Worm (Caenorhabditis elegans) whole organism, late embryonic: ENCODE measurements around the gene W05B10.3.

Source experiments
- C08G9.2 ChIP-seq: sonication (generic microtip); optimal IDR thresholded peaks from 2 replicates; lab custom pipeline; 2016; ENCODE audit warnings: mild to moderate bottlenecking, missing genetic modification characterization, moderate library complexity, missing compliant biosample characterization
- ahr-1 ChIP-seq: sonication (generic microtip); optimal IDR thresholded peaks from 2 replicates; lab custom pipeline; 2016; ENCODE audit warnings: missing genetic modification characterization, missing compliant biosample characterization
- ceh-19 ChIP-seq: fragments of 200-800 bp; sonication (Bioruptor generic); optimal IDR thresholded peaks from 2 replicates; lab custom pipeline; 2018; ENCODE audit warnings: mild to moderate bottlenecking, missing genetic modification characterization, missing compliant biosample characterization
- ceh-22 ChIP-seq: sonication (generic microtip); optimal IDR thresholded peaks from 2 replicates; lab custom pipeline; 2017; ENCODE audit warnings: missing biosample characterization, missing genetic modification characterization
- ceh-24 ChIP-seq: sonication (generic microtip); optimal IDR thresholded peaks from 2 replicates; lab custom pipeline; 2016; ENCODE audit warnings: mild to moderate bottlenecking, missing genetic modification characterization, missing compliant biosample characterization
- ceh-30 ChIP-seq: fragments of 150-350 bp; optimal IDR thresholded peaks from 2 replicates; lab custom pipeline; 2014; ENCODE audit warnings: missing biosample characterization, missing genetic modification characterization
- ceh-34 ChIP-seq: sonication (generic microtip); optimal IDR thresholded peaks from 2 replicates; lab custom pipeline; 2016; ENCODE audit warnings: mild to moderate bottlenecking, missing genetic modification characterization, missing compliant biosample characterization
- ceh-6 ChIP-seq: fragments of 200-800 bp; sonication (Bioruptor generic); optimal IDR thresholded peaks from 2 replicates; lab custom pipeline; 2018; ENCODE audit warnings: mild to moderate bottlenecking, missing genetic modification characterization, missing compliant biosample characterization
- dmd-4 ChIP-seq: sonication (generic microtip); optimal IDR thresholded peaks from 2 replicates; lab custom pipeline; 2016; ENCODE audit warnings: borderline replicate concordance, missing genetic modification characterization, missing compliant biosample characterization
- elt-4 ChIP-seq: sonication (generic microtip); optimal IDR thresholded peaks from 2 replicates; lab custom pipeline; 2016; ENCODE audit warnings: missing genetic modification characterization, missing compliant biosample characterization
- ets-4 ChIP-seq: sonication (generic microtip); optimal IDR thresholded peaks from 2 replicates; lab custom pipeline; 2016; ENCODE audit warnings: missing genetic modification characterization, missing compliant biosample characterization
- eyg-1 ChIP-seq: sonication (generic microtip); optimal IDR thresholded peaks from 2 replicates; lab custom pipeline; 2016; ENCODE audit warnings: missing genotype, missing genetic modification characterization, missing compliant biosample characterization
- fkh-6 ChIP-seq: sonication (generic microtip); optimal IDR thresholded peaks from 2 replicates; lab custom pipeline; 2016; ENCODE audit warnings: missing genetic modification characterization, missing compliant biosample characterization
- hlh-15 ChIP-seq: sonication (generic microtip); optimal IDR thresholded peaks from 2 replicates; lab custom pipeline; 2016; ENCODE audit warnings: missing genetic modification characterization, missing compliant biosample characterization
- mec-3 ChIP-seq: sonication (generic microtip); optimal IDR thresholded peaks from 2 replicates; lab custom pipeline; 2016; ENCODE audit warnings: borderline replicate concordance, missing genetic modification characterization, missing compliant biosample characterization
- nfya-1 ChIP-seq: sonication (generic microtip); optimal IDR thresholded peaks from 2 replicates; lab custom pipeline; 2017; ENCODE audit warnings: missing genetic modification characterization, mild to moderate bottlenecking, missing compliant biosample characterization, antibody characterized with exemption, moderate library complexity
- odd-2 ChIP-seq: sonication (generic microtip); optimal IDR thresholded peaks from 2 replicates; lab custom pipeline; 2017; ENCODE audit warnings: antibody characterized with exemption, mild to moderate bottlenecking, missing genetic modification characterization, missing compliant biosample characterization
- pat-9 ChIP-seq: fragments of 200-800 bp; sonication (Bioruptor generic); optimal IDR thresholded peaks from 2 replicates; lab custom pipeline; 2018; ENCODE audit warnings: mild to moderate bottlenecking, missing genetic modification characterization, moderate library complexity, missing compliant biosample characterization
- pha-4 ChIP-seq: fragments of 150-350 bp; optimal IDR thresholded peaks from 2 replicates; lab custom pipeline; 2018; ENCODE audit warnings: missing biosample characterization, missing genetic modification reagents, missing genetic modification characterization
- pqm-1 ChIP-seq: sonication (generic microtip); optimal IDR thresholded peaks from 2 replicates; lab custom pipeline; 2016; ENCODE audit warnings: missing genetic modification characterization, missing compliant biosample characterization
- ref-2 ChIP-seq: sonication (generic microtip); optimal IDR thresholded peaks from 2 replicates; lab custom pipeline; 2016; ENCODE audit warnings: missing genetic modification characterization, missing compliant biosample characterization
- sdc-2 ChIP-seq: sonication (generic microtip); optimal IDR thresholded peaks from 2 replicates; lab custom pipeline; 2016; ENCODE audit warnings: missing genotype, missing genetic modification characterization, missing compliant biosample characterization
- sox-4 ChIP-seq: sonication (generic microtip); optimal IDR thresholded peaks from 2 replicates; lab custom pipeline; 2017; ENCODE audit warnings: mild to moderate bottlenecking, missing genetic modification characterization, inconsistent platforms, missing compliant biosample characterization
- syd-9 ChIP-seq: sonication (generic microtip); optimal IDR thresholded peaks from 2 replicates; lab custom pipeline; 2016; ENCODE audit warnings: mild to moderate bottlenecking, missing genetic modification characterization, moderate library complexity, missing compliant biosample characterization
- tbx-2 ChIP-seq: sonication (generic microtip); optimal IDR thresholded peaks from 2 replicates; lab custom pipeline; 2016; ENCODE audit warnings: missing genetic modification characterization, missing compliant biosample characterization
- tbx-7 ChIP-seq: sonication (generic microtip); optimal IDR thresholded peaks from 2 replicates; lab custom pipeline; 2016; ENCODE audit warnings: missing genotype, missing genetic modification characterization, missing compliant biosample characterization
- unc-3 ChIP-seq, 2 experiments: fragments of 200-800 bp in 1 of 2; sonication (Bioruptor generic) in 1 of 2; sonication (generic microtip) in 1 of 2; conservative IDR thresholded peaks in 1 of 2; optimal IDR thresholded peaks in 1 of 2; 2 replicates each; pipeline versions ENCODE4 v1.3.6 to Lab custom; 2016 to 2022; ENCODE audit warnings: missing compliant biosample characterization in 2 of 2, missing genetic modification characterization in 2 of 2, missing genetic modification reagents in 1 of 2
- unc-42 ChIP-seq: sonication (generic microtip); optimal IDR thresholded peaks from 2 replicates; lab custom pipeline; 2016; ENCODE audit warnings: missing genotype, missing genetic modification characterization, missing compliant biosample characterization
- unc-86 ChIP-seq: sonication (generic microtip); optimal IDR thresholded peaks from 2 replicates; lab custom pipeline; 2016; ENCODE audit warnings: missing genetic modification characterization, missing compliant biosample characterization

W05B10.3 gene

DNA sequence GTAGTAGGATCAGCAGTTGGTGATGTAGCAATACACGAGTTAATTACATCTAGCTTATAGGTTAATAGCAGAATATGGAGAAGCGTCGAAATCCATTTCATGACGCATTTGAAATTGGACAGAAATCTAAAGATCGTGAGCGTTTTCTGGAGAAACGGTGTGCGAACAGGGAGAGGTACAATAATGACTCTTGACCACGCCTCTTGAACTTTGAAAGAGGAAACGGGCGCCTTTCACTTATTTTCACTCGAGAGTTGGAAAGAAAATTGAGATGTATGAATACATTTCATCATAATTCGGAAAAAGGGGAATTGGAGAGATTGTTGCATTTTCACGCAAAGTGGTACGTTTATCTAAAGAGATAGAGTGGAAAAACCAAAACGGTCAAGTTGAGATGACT lies 31.8 kb downstream of the W05B10.3 start, which contains the start of gene F56H9.6:
Gene F56H9.6, minus strand, starts transcription at position 101 of the 400 bp plus-strand sequence.
- no peak for TF ChIP-seq pat-9 (tag; lab: Kevin White, UChicago)
- no peak for TF ChIP-seq hlh-15 (tag; lab: Kevin White, UChicago)
- TF ChIP-seq unc-42: no peak
- TF ChIP-seq fkh-6 (tag; lab: Kevin White, UChicago): no peak
- no peak for TF ChIP-seq nfya-1
- no peak for TF ChIP-seq tbx-2 (tag; lab: Kevin White, UChicago)
- TF ChIP-seq mec-3 (tag; lab: Kevin White, UChicago): no peak

- TF ChIP-seq syd-9 (tag; lab: Kevin White, UChicago): no peak
- TF ChIP-seq ref-2 (tag; lab: Kevin White, UChicago): no peak
- TF ChIP-seq sdc-2 (tag; lab: Kevin White, UChicago): no peak
- TF ChIP-seq pha-4 (tag; lab: Kevin White, UChicago): no peak
- no peak for TF ChIP-seq mec-3 (tag; lab: Kevin White, UChicago)
- no peak for TF ChIP-seq ceh-19 (GFP tag; lab: Kevin White, UChicago)
- no peak for TF ChIP-seq dmd-4 (tag; lab: Kevin White, UChicago)
- no peak for TF ChIP-seq C08G9.2 (tag; lab: Kevin White, UChicago)
- TF ChIP-seq unc-86: no peak
- no peak for TF ChIP-seq ceh-24 (tag; lab: Kevin White, UChicago)
- TF ChIP-seq unc-3 (GFP tag; conservative IDR thresholded peaks at IDR 0.05; lab: Robert Waterston, UW): no peak
- no peak for TF ChIP-seq unc-3 (tag; optimal IDR thresholded peaks at IDR 0.05; lab: Kevin White, UChicago)
- TF ChIP-seq ceh-6: no peak
- TF ChIP-seq pqm-1: no peak
- no peak for TF ChIP-seq sox-4 (tag; lab: Kevin White, UChicago)
- no peak for TF ChIP-seq fkh-6 (tag; lab: Kevin White, UChicago)
- TF ChIP-seq ets-4 (tag; lab: Kevin White, UChicago): no peak
- no peak for TF ChIP-seq ceh-30 (tag; lab: Kevin White, UChicago)
- no peak for TF ChIP-seq ceh-34 (tag; lab: Kevin White, UChicago)
- TF ChIP-seq eyg-1 (tag; lab: Kevin White, UChicago): no peak
Observed at ce11 chrV:12624371-12624770, 37.1 kb downstream of the W05B10.3 start, which contains the start of gene F56H9.9. Gene F56H9.9, minus strand, starts transcription at chrV:12624471.

- TF ChIP-seq ahr-1 (tag; lab: Kevin White, UChicago) (no peak), dmd-4 (tag; lab: Kevin White, UChicago) (no peak), ceh-34 (tag; lab: Kevin White, UChicago) (no peak), pqm-1 (no peak), elt-4 (tag; lab: Kevin White, UChicago) (no peak), ceh-22 (tag; lab: Kevin White, UChicago) (no peak), tbx-7 (tag; lab: Kevin White, UChicago) (no peak), eyg-1 (tag; lab: Kevin White, UChicago) (no peak), odd-2 (tag; lab: Kevin White, UChicago) (no peak), mec-3 (tag; lab: Kevin White, UChicago) (no peak)
Observed at ce11 chrV:12612118-12612517, 49.4 kb downstream of the W05B10.3 start, which contains the start of gene cyc-2.2. Gene cyc-2.2, minus strand, starts transcription at chrV:12612218.
